Worm (Caenorhabditis elegans) whole organism, L2 larva: ENCODE results near the gene F38A6.5.
A peak's percentile ranks its signal among the peaks of the same experiment; 100 is the strongest.

ENCODE experiments used
- F13H6.1 ChIP-seq: sonication (generic microtip); optimal IDR thresholded peaks from 2 replicates; lab custom pipeline; 2016; ENCODE audit warnings: missing genetic modification characterization, missing compliant biosample characterization
- R02D3.7 ChIP-seq: fragments of 150-350 bp; optimal IDR thresholded peaks from 2 replicates; lab custom pipeline; 2014; ENCODE audit warnings: missing biosample characterization, missing genetic modification characterization
- Y55F3AM.14 ChIP-seq: fragments of 200-800 bp; sonication (Bioruptor generic); optimal IDR thresholded peaks from 2 replicates; lab custom pipeline; 2018; ENCODE audit warnings: mild to moderate bottlenecking, missing genetic modification characterization, missing compliant biosample characterization
- alr-1 ChIP-seq: fragments of 150-350 bp; optimal IDR thresholded peaks from 2 replicates; lab custom pipeline; 2014; ENCODE audit warnings: missing biosample characterization, missing genetic modification characterization
- blmp-1 ChIP-seq: sonication (generic microtip); optimal IDR thresholded peaks from 2 replicates; lab custom pipeline; 2017; ENCODE audit warnings: missing genetic modification characterization, mild to moderate bottlenecking, missing compliant biosample characterization, antibody characterized with exemption, moderate library complexity; ENCODE audit not compliant: insufficient read depth
- ceh-16 ChIP-seq: fragments of 150-350 bp; optimal IDR thresholded peaks from 2 replicates; lab custom pipeline; 2014; ENCODE audit warnings: missing biosample characterization, missing genetic modification characterization
- ceh-82 ChIP-seq: fragments of 150-350 bp; optimal IDR thresholded peaks from 2 replicates; lab custom pipeline; 2014; ENCODE audit warnings: missing biosample characterization, missing genetic modification characterization
- crh-2 ChIP-seq: sonication (generic microtip); optimal IDR thresholded peaks from 2 replicates; lab custom pipeline; 2017; ENCODE audit warnings: missing biosample characterization, missing genetic modification characterization
- egl-27 ChIP-seq: sonication (generic microtip); optimal IDR thresholded peaks from 3 replicates; lab custom pipeline; 2017; ENCODE audit warnings: missing biosample characterization, missing genetic modification reagents, missing genetic modification characterization
- elt-1 ChIP-seq: fragments of 150-350 bp; optimal IDR thresholded peaks from 2 replicates; lab custom pipeline; 2014; ENCODE audit warnings: missing biosample characterization, missing genetic modification characterization
- fos-1 ChIP-seq: fragments of 150-350 bp; optimal IDR thresholded peaks from 2 replicates; lab custom pipeline; 2014; ENCODE audit warnings: missing biosample characterization, missing genetic modification characterization
- lin-39 ChIP-seq: fragments of 150-350 bp; optimal IDR thresholded peaks from 2 replicates; lab custom pipeline; 2014; ENCODE audit warnings: missing biosample characterization, missing genetic modification reagents, missing genetic modification characterization
- lsy-2 ChIP-seq, 2 experiments: fragments of 150-350 bp in 1 of 2; sonication (generic microtip) in 1 of 2; optimal IDR thresholded peaks; 2 replicates each; lab custom pipeline; 2014 to 2017; ENCODE audit warnings: missing biosample characterization in 2 of 2, missing genetic modification characterization in 2 of 2
- mbf-1 ChIP-seq: sonication (generic microtip); optimal IDR thresholded peaks from 2 replicates; lab custom pipeline; 2017; ENCODE audit warnings: missing biosample characterization, missing genetic modification characterization
- mdl-1 ChIP-seq, 2 experiments: fragments of 150-350 bp in 1 of 2; sonication (generic microtip) in 1 of 2; optimal IDR thresholded peaks; 2 replicates each; lab custom pipeline; 2017; ENCODE audit warnings: missing biosample characterization in 2 of 2, missing genetic modification characterization in 2 of 2
- nhr-129 ChIP-seq: fragments of 150-350 bp; optimal IDR thresholded peaks from 2 replicates; lab custom pipeline; 2014; ENCODE audit warnings: missing biosample characterization, missing genetic modification characterization
- nhr-21 ChIP-seq: fragments of 150-350 bp; optimal IDR thresholded peaks from 2 replicates; lab custom pipeline; 2014; ENCODE audit warnings: missing biosample characterization, missing genetic modification characterization
- nhr-23 ChIP-seq: fragments of 150-350 bp; optimal IDR thresholded peaks from 2 replicates; lab custom pipeline; 2014; ENCODE audit warnings: missing biosample characterization, missing genetic modification reagents, missing genetic modification characterization
- nhr-237 ChIP-seq: fragments of 150-350 bp; optimal IDR thresholded peaks from 2 replicates; lab custom pipeline; 2014; ENCODE audit warnings: missing biosample characterization, missing genetic modification characterization
- nhr-25 ChIP-seq: fragments of 150-350 bp; sonication (generic microtip); optimal IDR thresholded peaks from 3 replicates; lab custom pipeline; 2014; ENCODE audit warnings: missing biosample characterization, missing genetic modification characterization
- nhr-77 ChIP-seq: fragments of 150-350 bp; optimal IDR thresholded peaks from 2 replicates; lab custom pipeline; 2014; ENCODE audit warnings: missing biosample characterization, missing genetic modification characterization
- peb-1 ChIP-seq: fragments of 150-350 bp; optimal IDR thresholded peaks from 2 replicates; lab custom pipeline; 2014; ENCODE audit warnings: missing biosample characterization, missing genetic modification characterization
- skn-1 ChIP-seq: sonication (generic microtip); optimal IDR thresholded peaks from 2 replicates; lab custom pipeline; 2017; ENCODE audit warnings: missing biosample characterization, missing genetic modification characterization
- sma-9 ChIP-seq, 2 experiments: fragments of 150-350 bp in 1 of 2; sonication (generic microtip) in 1 of 2; optimal IDR thresholded peaks; 2 replicates each; lab custom pipeline; 2014 to 2016; ENCODE audit warnings: missing genetic modification characterization in 2 of 2, mild to moderate bottlenecking in 1 of 2, missing biosample characterization in 1 of 2, missing compliant biosample characterization in 1 of 2, missing genetic modification reagents in 1 of 2, moderate library complexity in 1 of 2
- snpc-4 ChIP-seq: fragments of 150-350 bp; optimal IDR thresholded peaks from 2 replicates; lab custom pipeline; 2014; ENCODE audit warnings: missing biosample characterization, missing genetic modification characterization
- unc-39 ChIP-seq: fragments of 150-350 bp; optimal IDR thresholded peaks from 2 replicates; lab custom pipeline; 2014; ENCODE audit warnings: missing biosample characterization, missing genetic modification characterization
- unc-55 ChIP-seq: fragments of 150-350 bp; sonication (generic microtip); optimal IDR thresholded peaks from 3 replicates; lab custom pipeline; 2014; ENCODE audit warnings: missing biosample characterization, missing genetic modification reagents, missing genetic modification characterization
- zag-1 ChIP-seq: fragments of 150-350 bp; optimal IDR thresholded peaks from 2 replicates; lab custom pipeline; 2014; ENCODE audit warnings: missing biosample characterization, missing genetic modification characterization
- ztf-1 ChIP-seq: fragments of 200-800 bp; sonication (Bioruptor generic); conservative IDR thresholded peaks from 2 replicates; pipeline ENCODE4 v1.3.6; 2022; ENCODE audit warnings: missing genetic modification characterization, missing compliant biosample characterization
- ztf-11 ChIP-seq: sonication (generic microtip); optimal IDR thresholded peaks from 2 replicates; lab custom pipeline; 2017; ENCODE audit warnings: missing biosample characterization, missing genetic modification characterization

The F38A6.5 gene

DNA sequence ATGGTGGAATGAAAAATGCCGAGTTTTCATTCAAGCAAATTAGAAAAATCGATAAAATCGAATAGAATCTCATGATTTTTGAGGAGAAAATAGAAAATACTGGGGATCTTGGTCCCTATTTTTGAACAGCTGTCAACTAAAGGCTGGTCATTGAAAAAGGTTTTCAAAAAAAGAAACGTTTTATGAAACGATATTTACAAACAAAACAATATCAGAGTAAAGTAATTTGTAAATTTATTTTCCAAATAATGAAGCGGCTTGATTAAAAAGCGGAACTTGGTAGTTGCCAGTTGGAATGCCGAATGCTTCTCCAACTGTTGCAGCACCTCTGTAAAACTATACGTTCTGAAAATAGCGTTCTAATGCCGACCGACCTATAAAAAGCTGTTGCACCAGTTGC is at the start of gene F38A6.5:
F38A6.5 (minus strand) TSS at position 101 of the 400 bp plus-strand sequence.
- TF ChIP-seq peb-1 (tag; lab: Kevin White, UChicago): no peak
- no peak for TF ChIP-seq crh-2 (tag; lab: Kevin White, UChicago)
- no peak for TF ChIP-seq ztf-11
- no peak for TF ChIP-seq sma-9 (GFP tag; optimal IDR thresholded peaks at IDR 0.05; lab: Kevin White, UChicago)
- no peak for TF ChIP-seq sma-9 (tag; optimal IDR thresholded peaks at IDR 0.05; lab: Kevin White, UChicago)
- no peak for TF ChIP-seq nhr-21 (tag; lab: Kevin White, UChicago)
- no peak for TF ChIP-seq ztf-1 (GFP tag; lab: Robert Waterston, UW)
- no peak for TF ChIP-seq unc-39 (tag; lab: Kevin White, UChicago)
- TF ChIP-seq unc-55: no peak

DNA sequence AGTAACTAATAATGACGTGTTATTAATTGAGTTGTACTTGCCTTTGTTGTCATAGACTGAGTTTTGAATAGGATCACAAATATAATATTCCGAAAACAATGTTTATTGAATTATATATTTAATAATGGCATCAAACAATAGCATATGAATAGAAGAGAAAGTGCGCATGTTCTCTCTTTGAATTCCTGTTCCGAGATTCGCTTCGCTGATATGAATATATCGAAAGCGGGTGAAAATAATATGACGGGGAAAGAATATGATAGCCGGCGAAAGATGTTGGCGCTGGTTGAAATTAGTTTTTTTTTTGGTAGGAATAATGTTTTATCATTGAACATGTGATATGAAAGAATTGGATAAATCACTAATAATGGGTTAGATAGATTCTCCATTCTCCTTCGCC is 46.5 kb upstream of the F38A6.5 start, which contains the start of gene T03D8.6:
T03D8.6 (minus strand) TSS at position 298 of the 400 bp plus-strand sequence.
- TF ChIP-seq egl-27 (tag; lab: Kevin White, UChicago) (no peak), peb-1 (tag; lab: Kevin White, UChicago) (no peak), ztf-1 (GFP tag; lab: Robert Waterston, UW) (no peak), nhr-21 (tag; lab: Kevin White, UChicago) (no peak), fos-1 (tag; lab: Kevin White, UChicago) (no peak), nhr-77 (no peak), ceh-82 (tag; lab: Kevin White, UChicago) (no peak), lin-39 (tag; lab: Kevin White, UChicago) (no peak)
- TF ChIP-seq, all 48 proteins: peak for 0

DNA sequence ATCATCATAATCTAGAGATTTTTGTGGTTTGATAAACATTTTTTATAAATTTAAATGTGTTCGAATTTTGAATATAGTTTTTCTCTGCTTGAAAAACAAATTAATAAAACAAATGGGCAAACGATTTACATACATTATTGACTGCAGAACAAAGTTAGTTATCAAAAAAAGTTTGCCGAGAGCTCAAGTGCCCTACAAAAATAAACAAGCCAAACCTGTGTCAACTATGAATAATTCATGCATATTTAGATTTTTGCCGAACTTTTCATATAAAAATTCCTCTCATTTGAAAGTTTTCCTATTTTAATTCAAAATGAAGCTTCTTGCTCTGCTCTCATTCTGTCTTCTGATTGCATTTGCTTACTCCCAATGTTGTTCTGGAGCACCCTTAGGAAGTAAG is 42.3 kb upstream of the F38A6.5 start, which contains the start of gene sshk-1:
sshk-1 (plus strand) TSS at position 301 of the 400 bp plus-strand sequence.
- TF ChIP-seq nhr-129 (tag; lab: Kevin White, UChicago) (no peak), alr-1 (tag; lab: Kevin White, UChicago) (no peak), R02D3.7 (no peak), mdl-1 (tag; optimal IDR thresholded peaks at IDR 0.05; lab: Kevin White, UChicago) (no peak), nhr-237 (tag; lab: Kevin White, UChicago) (no peak), zag-1 (tag; lab: Kevin White, UChicago) (no peak), snpc-4 (tag; lab: Kevin White, UChicago) (no peak)

DNA sequence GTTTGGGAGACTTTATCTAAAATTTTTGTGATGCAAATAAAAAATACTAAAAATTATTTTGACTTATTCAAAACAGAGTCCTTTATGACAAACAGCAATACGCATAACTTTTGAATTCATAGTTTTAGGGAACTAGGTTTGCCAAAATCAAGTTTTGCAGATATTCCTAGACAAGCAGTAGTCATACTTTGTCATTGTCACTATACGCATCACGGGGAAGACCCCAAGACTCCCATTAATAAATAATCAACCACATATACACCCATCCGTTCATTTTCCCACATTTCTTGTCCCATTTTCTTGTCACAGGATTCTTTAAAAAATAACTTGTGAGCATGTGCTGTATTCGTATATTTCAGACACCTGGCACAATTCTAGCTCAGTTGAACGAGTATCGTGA is 40.9 kb upstream of the F38A6.5 start, which contains the start of gene Y44A6D.7:
Y44A6D.7 (plus strand) TSS at position 301 of the 400 bp plus-strand sequence.
- TF ChIP-seq unc-55: peak; percentile 39
- no peak for TF ChIP-seq nhr-77
- TF ChIP-seq lsy-2 (tag; optimal IDR thresholded peaks at IDR 0.05; lab: Kevin White, UChicago): no peak

DNA sequence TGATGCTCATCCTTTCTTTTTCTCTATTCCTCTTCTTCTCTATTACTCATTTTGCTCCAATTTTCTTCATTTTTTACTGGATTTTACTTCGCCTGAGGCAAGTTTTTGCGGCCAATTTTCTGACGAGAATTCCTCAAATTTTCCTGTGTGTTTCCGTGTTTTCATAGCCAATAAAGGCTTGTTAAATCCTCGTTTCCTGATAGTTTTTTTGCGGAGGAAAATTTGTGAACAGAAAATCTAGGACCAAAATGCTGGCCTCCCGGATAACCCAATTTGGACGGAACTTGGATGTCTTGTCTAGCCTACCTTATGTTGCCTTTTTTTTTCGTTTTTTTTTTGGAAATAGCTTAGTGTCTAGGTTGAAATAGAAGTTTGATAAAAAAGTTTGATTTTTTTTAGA is 40.1 kb upstream of the F38A6.5 start:
- TF ChIP-seq nhr-21 (tag; lab: Kevin White, UChicago) (no peak), mbf-1 (tag; lab: Kevin White, UChicago) (no peak), elt-1 (tag; lab: Kevin White, UChicago) (no peak), lsy-2 (tag; optimal IDR thresholded peaks at IDR 0.05; lab: Kevin White, UChicago) (no peak), unc-39 (tag; lab: Kevin White, UChicago) (no peak), fos-1 (tag; lab: Kevin White, UChicago) (no peak), skn-1 (tag; lab: Kevin White, UChicago) (no peak), nhr-77 (no peak), F13H6.1 (no peak), ceh-16 (tag; lab: Kevin White, UChicago) (no peak), alr-1 (tag; lab: Kevin White, UChicago) (no peak)

DNA sequence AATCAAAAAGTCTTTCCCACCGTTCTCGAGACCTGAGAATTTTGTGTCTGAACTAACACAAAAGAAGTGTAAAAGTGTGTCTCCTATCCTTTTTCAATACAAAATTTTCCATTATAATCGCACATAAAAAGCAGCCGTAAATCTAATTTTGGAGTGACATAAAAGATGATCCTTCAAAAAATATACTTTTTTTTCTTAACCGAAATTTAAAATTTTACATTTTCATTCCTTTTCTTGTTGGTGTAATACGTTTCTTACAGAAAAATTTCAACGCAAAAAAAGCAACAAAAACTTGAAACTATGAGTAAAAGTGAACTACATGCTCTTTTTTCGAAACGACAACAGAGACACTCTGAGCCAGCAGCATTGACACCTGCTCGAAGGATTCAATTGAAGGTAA is 33.5 kb upstream of the F38A6.5 start, which contains the start of gene Y44A6D.6:
Y44A6D.6 (plus strand) TSS at position 301 of the 400 bp plus-strand sequence.
- TF ChIP-seq nhr-23 (tag; lab: Kevin White, UChicago) (no peak), nhr-237 (tag; lab: Kevin White, UChicago) (no peak), blmp-1 (no peak), Y55F3AM.14 (GFP tag; lab: Kevin White, UChicago) (no peak), nhr-25 (no peak)
- TF ChIP-seq, all 48 proteins: peak for 0
